Fruit fly (Drosophila melanogaster) whole organism, embryonic: ENCODE results near the gene GNBP3.
A peak's percentile ranks its signal among the peaks of the same experiment; 100 is the strongest.

Source experiments
- Asciz ChIP-seq: fragments of 200-800 bp; sonication (Bioruptor generic); optimal IDR thresholded peaks from 2 replicates; lab custom pipeline; 2017; ENCODE audit warnings: missing biosample characterization, mild to moderate bottlenecking, missing genetic modification characterization, missing genetic modification reagents
- Blimp-1 ChIP-seq: fragments of 200-800 bp; sonication (Bioruptor generic); optimal IDR thresholded peaks from 3 replicates; lab custom pipeline; 2018; ENCODE audit warnings: missing biosample characterization, missing genetic modification characterization, mild to moderate bottlenecking, moderate library complexity, missing genetic modification reagents
- CG10366 ChIP-seq: fragments of 200-800 bp; sonication (Bioruptor generic); IDR thresholded peaks from 2 replicates; pipeline ENCODE4 v1.3.6; 2022; ENCODE audit warnings: missing biosample characterization, missing genetic modification characterization
- CG10431 ChIP-seq: fragments of 200-800 bp; sonication (Bioruptor generic); optimal IDR thresholded peaks from 3 replicates; lab custom pipeline; 2018; ENCODE audit warnings: missing biosample characterization, mild to moderate bottlenecking, missing genetic modification characterization
- CG11723 ChIP-seq: fragments of 200-800 bp; sonication (Bioruptor generic); optimal IDR thresholded peaks from 2 replicates; lab custom pipeline; 2017; ENCODE audit warnings: missing biosample characterization, mild to moderate bottlenecking, missing genetic modification characterization
- CG12104 ChIP-seq: fragments of 200-800 bp; sonication (Bioruptor generic); optimal IDR thresholded peaks from 3 replicates; lab custom pipeline; 2016; ENCODE audit warnings: missing biosample characterization, missing genetic modification characterization
- CG12236 ChIP-seq: fragments of 200-800 bp; sonication (Bioruptor generic); optimal IDR thresholded peaks from 2 replicates; lab custom pipeline; 2016; ENCODE audit warnings: missing biosample characterization, missing genetic modification characterization
- CG12659 ChIP-seq: fragments of 200-800 bp; sonication (Bioruptor generic); optimal IDR thresholded peaks from 3 replicates; lab custom pipeline; 2017; ENCODE audit warnings: mild to moderate bottlenecking, missing biosample characterization, missing genetic modification reagents, missing genetic modification characterization
- CG14710 ChIP-seq: fragments of 200-800 bp; sonication (Bioruptor generic); optimal IDR thresholded peaks from 3 replicates; lab custom pipeline; 2019; ENCODE audit warnings: missing biosample characterization, mild to moderate bottlenecking, missing genetic modification characterization, moderate library complexity
- CG1529 ChIP-seq: fragments of 200-800 bp; sonication (Bioruptor generic); optimal IDR thresholded peaks from 3 replicates; lab custom pipeline; 2018; ENCODE audit warnings: missing biosample characterization, missing genetic modification characterization
- CG1603 ChIP-seq: fragments of 200-800 bp; sonication (Bioruptor generic); optimal IDR thresholded peaks from 2 replicates; lab custom pipeline; 2019; ENCODE audit warnings: missing biosample characterization, mild to moderate bottlenecking, missing genetic modification characterization, moderate library complexity
- CG1647 ChIP-seq: fragments of 200-800 bp; sonication (Bioruptor generic); optimal IDR thresholded peaks from 3 replicates; lab custom pipeline; 2016; ENCODE audit warnings: missing biosample characterization, missing genetic modification characterization
- CG18262 ChIP-seq: fragments of 200-800 bp; optimal IDR thresholded peaks from 3 replicates; lab custom pipeline; 2019; ENCODE audit warnings: missing biosample characterization, mild to moderate bottlenecking, missing genetic modification characterization, moderate library complexity
- CG31365 ChIP-seq: fragments of 200-800 bp; sonication (Bioruptor generic); optimal IDR thresholded peaks from 2 replicates; lab custom pipeline; 2018; ENCODE audit warnings: missing biosample characterization, mild to moderate bottlenecking, missing genetic modification characterization
- CG31441 ChIP-seq: fragments of 200-800 bp; sonication (Bioruptor generic); IDR thresholded peaks from 2 replicates; pipeline ENCODE4 v1.3.6; 2022; ENCODE audit warnings: missing biosample characterization, missing genetic modification characterization
- CG3281 ChIP-seq: fragments of 200-800 bp; sonication (Bioruptor generic); optimal IDR thresholded peaks from 3 replicates; lab custom pipeline; 2017; ENCODE audit warnings: missing biosample characterization, mild to moderate bottlenecking, missing genetic modification characterization
- CG3407 ChIP-seq: fragments of 200-800 bp; sonication (Bioruptor generic); optimal IDR thresholded peaks from 2 replicates; lab custom pipeline; 2018; ENCODE audit warnings: missing biosample characterization, mild to moderate bottlenecking, missing genetic modification characterization
- CG3995 ChIP-seq: fragments of 200-800 bp; sonication (Bioruptor generic); optimal IDR thresholded peaks from 3 replicates; lab custom pipeline; 2016; ENCODE audit warnings: missing biosample characterization, missing genetic modification characterization
- CG4282 ChIP-seq: fragments of 200-800 bp; sonication (Bioruptor generic); optimal IDR thresholded peaks from 2 replicates; lab custom pipeline; 2016; ENCODE audit warnings: missing biosample characterization, missing genetic modification characterization
- CG43689 ChIP-seq: fragments of 200-800 bp; sonication (Bioruptor generic); IDR thresholded peaks from 2 replicates; pipeline ENCODE4 v1.3.6; 2022; ENCODE audit warnings: missing biosample characterization, missing genetic modification characterization
- CG4854 ChIP-seq: fragments of 200-800 bp; sonication (Bioruptor generic); optimal IDR thresholded peaks from 2 replicates; lab custom pipeline; 2016; ENCODE audit warnings: missing biosample characterization, missing genetic modification characterization, inconsistent platforms
- CG6683 ChIP-seq: fragments of 200-800 bp; sonication (Bioruptor generic); optimal IDR thresholded peaks from 2 replicates; lab custom pipeline; 2017; ENCODE audit warnings: missing biosample characterization, mild to moderate bottlenecking, missing genetic modification characterization, missing genetic modification reagents
- CG8290 ChIP-seq, 3 experiments: fragments of 200-800 bp; sonication (Bioruptor generic); optimal IDR thresholded peaks; 2 replicates each; lab custom pipeline; 2016 to 2019; ENCODE audit warnings: missing biosample characterization in 3 of 3, missing genetic modification characterization in 3 of 3, mild to moderate bottlenecking in 2 of 3, moderate library complexity in 1 of 3
- CG8388 ChIP-seq: fragments of 200-800 bp; sonication (Bioruptor generic); optimal IDR thresholded peaks from 2 replicates; lab custom pipeline; 2019; ENCODE audit warnings: missing biosample characterization, mild to moderate bottlenecking, missing genetic modification characterization, moderate library complexity
- CG8765 ChIP-seq: fragments of 200-800 bp; sonication (Bioruptor generic); IDR thresholded peaks from 2 replicates; pipeline ENCODE4 v1.3.6; 2022; ENCODE audit warnings: missing biosample characterization, missing genetic modification characterization
- CoRest ChIP-seq: fragments of 200-800 bp; sonication (Bioruptor generic); optimal IDR thresholded peaks from 3 replicates; lab custom pipeline; 2018; ENCODE audit warnings: missing biosample characterization, mild to moderate bottlenecking, missing genetic modification characterization, moderate library complexity
- D ChIP-seq, 2 experiments: fragments of 200-800 bp in 1 of 2; fragments of >200 bp in 1 of 2; sonication (Bioruptor generic) in 1 of 2; optimal IDR thresholded peaks; 2 replicates in 1 of 2; 3 replicates in 1 of 2; lab custom pipeline; 2017; ENCODE audit warnings: mild to moderate bottlenecking in 1 of 2, missing biosample characterization in 1 of 2, missing genetic modification characterization in 1 of 2, missing genetic modification reagents in 1 of 2
- Doc3 ChIP-seq: fragments of 200-800 bp; sonication (Bioruptor generic); IDR thresholded peaks from 3 replicates; pipeline ENCODE4 v1.3.6; 2022; ENCODE audit warnings: missing biosample characterization, missing genetic modification characterization; ENCODE audit not compliant: partially characterized antibody
- Jarid2 ChIP-seq: fragments of 200-800 bp; sonication (Bioruptor generic); optimal IDR thresholded peaks from 3 replicates; lab custom pipeline; 2017; ENCODE audit warnings: mild to moderate bottlenecking, missing biosample characterization, missing genetic modification reagents, missing genetic modification characterization
- MESR4 ChIP-seq: fragments of 200-800 bp; sonication (Bioruptor generic); optimal IDR thresholded peaks from 2 replicates; lab custom pipeline; 2018; ENCODE audit warnings: missing biosample characterization, mild to moderate bottlenecking, missing genetic modification characterization, moderate library complexity
- MTF-1 ChIP-seq: fragments of 200-800 bp; sonication (Bioruptor generic); optimal IDR thresholded peaks from 2 replicates; lab custom pipeline; 2018; ENCODE audit warnings: missing biosample characterization, mild to moderate bottlenecking, missing genetic modification characterization, borderline replicate concordance
- NC2β ChIP-seq: fragments of 200-800 bp; sonication (Bioruptor generic); optimal IDR thresholded peaks from 2 replicates; lab custom pipeline; 2016; ENCODE audit warnings: missing biosample characterization, missing genetic modification characterization
- Optix ChIP-seq: fragments of 200-800 bp; sonication (Bioruptor generic); IDR thresholded peaks from 3 replicates; pipeline ENCODE4 v1.3.6; 2022; ENCODE audit warnings: missing biosample characterization, missing genetic modification characterization
- Spps ChIP-seq: fragments of 200-800 bp; sonication (Bioruptor generic); optimal IDR thresholded peaks from 2 replicates; lab custom pipeline; 2018; ENCODE audit warnings: missing biosample characterization, mild to moderate bottlenecking, missing genetic modification characterization
- Taf1 ChIP-seq: fragments of 200-800 bp; sonication (Bioruptor generic); IDR thresholded peaks from 2 replicates; pipeline ENCODE4 v1.3.6; 2022; ENCODE audit warnings: missing biosample characterization, missing genetic modification characterization
- Trl ChIP-seq, 3 experiments: fragments of >200 bp in 2 of 3; fragments of 200-800 bp in 1 of 3; sonication (Bioruptor generic) in 1 of 3; optimal IDR thresholded peaks; 2 replicates in 1 of 3; 3 replicates in 2 of 3; lab custom pipeline; 2016 to 2017; ENCODE audit warnings: missing biosample characterization in 1 of 3, missing genetic modification characterization in 1 of 3
- ash1 ChIP-seq: fragments of 200-800 bp; sonication (Bioruptor generic); optimal IDR thresholded peaks from 2 replicates; lab custom pipeline; 2018; ENCODE audit warnings: missing biosample characterization, mild to moderate bottlenecking, missing genetic modification characterization
- chn ChIP-seq: fragments of 200-800 bp; sonication (Bioruptor generic); optimal IDR thresholded peaks from 2 replicates; lab custom pipeline; 2016; ENCODE audit warnings: missing biosample characterization, missing genetic modification characterization
- eve ChIP-seq, 2 experiments: fragments of >200 bp; optimal IDR thresholded peaks; 2 replicates each; lab custom pipeline; 2017; ENCODE audit warnings: missing biosample characterization in 2 of 2, missing genetic modification characterization in 2 of 2
- fd96Cb ChIP-seq: fragments of 200-800 bp; sonication (Bioruptor generic); optimal IDR thresholded peaks from 2 replicates; lab custom pipeline; 2018; ENCODE audit warnings: missing biosample characterization, mild to moderate bottlenecking, missing genetic modification characterization, moderate library complexity
- gt ChIP-seq: fragments of 200-800 bp; sonication (Bioruptor generic); IDR thresholded peaks from 2 replicates; pipeline ENCODE4 v1.3.6; 2022; ENCODE audit warnings: missing biosample characterization, missing genetic modification characterization
- jing ChIP-seq: fragments of 200-800 bp; sonication (Bioruptor generic); optimal IDR thresholded peaks from 2 replicates; lab custom pipeline; 2018; ENCODE audit warnings: missing biosample characterization, mild to moderate bottlenecking, missing genetic modification characterization
- kni ChIP-seq: fragments of 200-800 bp; sonication (Bioruptor generic); optimal IDR thresholded peaks from 3 replicates; lab custom pipeline; 2017; ENCODE audit warnings: mild to moderate bottlenecking, missing biosample characterization, missing genetic modification reagents, missing genetic modification characterization
- oc ChIP-seq: fragments of 200-800 bp; sonication (Bioruptor generic); optimal IDR thresholded peaks from 2 replicates; lab custom pipeline; 2018; ENCODE audit warnings: missing biosample characterization, mild to moderate bottlenecking, missing genetic modification characterization, moderate library complexity
- psq ChIP-seq: fragments of 200-800 bp; sonication (Bioruptor generic); optimal IDR thresholded peaks from 2 replicates; lab custom pipeline; 2017; ENCODE audit warnings: missing biosample characterization, missing genetic modification characterization
- sens ChIP-seq: fragments of 200-800 bp; sonication (Bioruptor generic); peaks from one replicate; lab custom pipeline; 2016; ENCODE audit warnings: missing biosample characterization, missing genetic modification characterization
- ttk ChIP-seq: fragments of 200-800 bp; sonication (Bioruptor generic); IDR thresholded peaks from 2 replicates; pipeline ENCODE4 v2.1.2; 2022; ENCODE audit warnings: missing biosample characterization, missing genetic modification characterization
- tup ChIP-seq: fragments of 200-800 bp; sonication (Bioruptor generic); optimal IDR thresholded peaks from 2 replicates; lab custom pipeline; 2016; ENCODE audit warnings: missing biosample characterization, mild to moderate bottlenecking, missing genetic modification characterization, moderate library complexity
- vvl ChIP-seq: fragments of 200-800 bp; sonication (Bioruptor generic); IDR thresholded peaks from 2 replicates; pipeline ENCODE4 v1.3.6; 2022; ENCODE audit warnings: missing biosample characterization, missing genetic modification characterization

Gene GNBP3

DNA sequence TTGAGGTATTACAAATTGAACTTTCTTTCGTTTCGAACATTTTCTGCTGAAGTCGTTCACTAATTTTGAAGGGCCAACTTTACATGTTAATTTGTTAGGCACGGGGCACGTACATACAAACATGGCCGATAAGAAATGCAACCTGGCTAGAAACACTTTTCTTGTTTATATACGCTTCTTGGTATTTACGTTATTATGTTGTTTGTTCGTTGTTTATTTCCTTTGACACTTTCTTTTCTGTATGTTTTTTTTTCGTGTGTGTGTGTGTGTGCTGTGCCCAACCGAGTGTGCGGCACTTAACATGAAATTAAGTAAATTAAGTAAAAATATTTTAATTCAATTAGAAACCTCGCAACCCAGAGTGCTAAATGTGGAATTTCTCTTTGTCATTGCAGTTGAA lies 29.1 kb upstream of the GNBP3 start (continued):
- TF ChIP-seq CG3407 (GFP tag; lab: Kevin White, UChicago), result peak; percentile 73
- peak; percentile 12 for TF ChIP-seq CG8290 (GFP tag; optimal IDR thresholded peaks at IDR 0.05; lab: Kevin White, UChicago)
- peak in 1 of 2 experiments; percentile 1 for TF ChIP-seq CG8290 (tag; optimal IDR thresholded peaks at IDR 0.05; lab: Kevin White, UChicago)
- no peak for TF ChIP-seq psq (GFP tag; lab: Kevin White, UChicago)
- TF ChIP-seq CG18262 (tag; lab: Kevin White, UChicago), result peak; percentile 29
- TF ChIP-seq CG12236, result peak; percentile 21
- peak; percentile 63 for TF ChIP-seq CG1529 (GFP tag; lab: Kevin White, UChicago)
- TF ChIP-seq Asciz (GFP tag; lab: Kevin White, UChicago), result peak; percentile 85
- TF ChIP-seq Blimp-1, result peak; percentile 94
- no peak for TF ChIP-seq gt (GFP tag; lab: Robert Waterston, UW)
- no peak for TF ChIP-seq CG43689
- peak; percentile 14 for TF ChIP-seq CG1603 (tag; lab: Kevin White, UChicago)
- TF ChIP-seq sens (GFP tag; lab: Kevin White, UChicago), result peak; percentile 85
- TF ChIP-seq fd96Cb (tag; lab: Kevin White, UChicago), result no peak
- no peak for TF ChIP-seq CG6683 (GFP tag; lab: Kevin White, UChicago)
- TF ChIP-seq Taf1 (GFP tag; lab: Robert Waterston, UW), result no peak
- TF ChIP-seq ttk (GFP tag; lab: Robert Waterston, UW), result 0 out of 2 replicates have a peak, but pooled peaks have one; percentile 16
- no peak for TF ChIP-seq CG8765 (GFP tag; lab: Robert Waterston, UW)
- TF ChIP-seq CG1647 (GFP tag; lab: Kevin White, UChicago), result peak; percentile 2
- peak; percentile 3 for TF ChIP-seq CG12659 (GFP tag; lab: Kevin White, UChicago)
- peak; percentile 20 for TF ChIP-seq NC2β (GFP tag; lab: Kevin White, UChicago)
- TF ChIP-seq MESR4 (GFP tag; lab: Kevin White, UChicago), result no peak
- peak; percentile 58 for TF ChIP-seq CG14710 (tag; lab: Kevin White, UChicago)
- TF ChIP-seq CG3995 (GFP tag; lab: Kevin White, UChicago), result no peak
- TF ChIP-seq chn, result no peak
- TF ChIP-seq CG4854 (GFP tag; lab: Kevin White, UChicago), result no peak
- TF ChIP-seq kni (GFP tag; lab: Kevin White, UChicago), result peak; percentile 90
- peak; percentile 20 for TF ChIP-seq tup (GFP tag; lab: Kevin White, UChicago)
- peak; percentile 10 for TF ChIP-seq CG12104 (GFP tag; lab: Kevin White, UChicago)
- TF ChIP-seq CoRest (tag; lab: Kevin White, UChicago), result peak; percentile 33
- no peak for TF ChIP-seq Trl (optimal IDR thresholded peaks at IDR 0.05; lab: Kevin White, UChicago)
- peak; percentile 1 for TF ChIP-seq Trl (GFP tag; optimal IDR thresholded peaks at IDR 0.05; lab: Kevin White, UChicago)
- TF ChIP-seq Jarid2, result peak; percentile 7
- TF ChIP-seq CG31441 (GFP tag; lab: Robert Waterston, UW), result 0 out of 2 replicates have a peak, but pooled peaks have one; percentile 35
- no peak for TF ChIP-seq CG3281 (GFP tag; lab: Kevin White, UChicago)
- TF ChIP-seq jing (GFP tag; lab: Kevin White, UChicago), result no peak
- peak; percentile 5 for TF ChIP-seq CG31365 (tag; lab: Kevin White, UChicago)
- TF ChIP-seq MTF-1, result peak; percentile 10
- TF ChIP-seq vvl (GFP tag; lab: Robert Waterston, UW), result 0 out of 2 replicates have a peak, but pooled peaks have one; percentile 14
- no peak for TF ChIP-seq CG10366 (GFP tag; lab: Robert Waterston, UW)
- 0 out of 3 replicates have a peak, but pooled peaks have one; percentile 13 for TF ChIP-seq Optix
- peak; percentile 79 for TF ChIP-seq CG10431 (GFP tag; lab: Kevin White, UChicago)
- peak; percentile 2 for TF ChIP-seq CG11723
- TF ChIP-seq CG8388 (GFP tag; lab: Kevin White, UChicago), result peak; percentile 4
- TF ChIP-seq Doc3 (GFP tag; lab: Robert Waterston, UW), result no peak
- TF ChIP-seq Spps (tag; lab: Kevin White, UChicago), result peak; percentile 42
- no peak for TF ChIP-seq ash1 (GFP tag; lab: Kevin White, UChicago)
- peak; percentile 62 for TF ChIP-seq oc (tag; lab: Kevin White, UChicago)
- TF ChIP-seq D (optimal IDR thresholded peaks at IDR 0.05; lab: Kevin White, UChicago), result no peak
- TF ChIP-seq D (GFP tag; optimal IDR thresholded peaks at IDR 0.05; lab: Kevin White, UChicago), result peak; percentile 62
- TF ChIP-seq CG4282 (GFP tag; lab: Kevin White, UChicago), result no peak
- peak in 1 of 2 experiments; percentile 24 for TF ChIP-seq eve (GFP tag; optimal IDR thresholded peaks at IDR 0.05; lab: Kevin White, UChicago)
